Worm (Caenorhabditis elegans) whole organism, midembryonic: Measurements from ENCODE around the gene R05G6.4.

Experiments
- T22C8.4 ChIP-seq: fragments of 200-800 bp; sonication (Bioruptor generic); IDR thresholded peaks from 2 replicates; pipeline ENCODE4 v1.3.6; 2022; ENCODE audit warnings: missing genetic modification characterization, missing compliant biosample characterization
- cog-1 ChIP-seq: sonication (generic microtip); optimal IDR thresholded peaks from 2 replicates; lab custom pipeline; 2016; ENCODE audit warnings: missing genetic modification characterization, missing compliant biosample characterization
- flt-1 ChIP-seq: fragments of 200-800 bp; sonication (Bioruptor generic); IDR thresholded peaks from 2 replicates; pipeline ENCODE4 v1.3.6; 2022; ENCODE audit warnings: missing genetic modification characterization, missing compliant biosample characterization
- klf-2 ChIP-seq: fragments of 200-800 bp; sonication (Bioruptor generic); conservative IDR thresholded peaks from 2 replicates; pipeline ENCODE4 v1.3.6; 2022; ENCODE audit warnings: missing genetic modification reagents, missing genetic modification characterization, missing compliant biosample characterization
- med-1 ChIP-seq: sonication (generic microtip); optimal IDR thresholded peaks from 2 replicates; lab custom pipeline; 2017; ENCODE audit warnings: missing genetic modification characterization, mild to moderate bottlenecking, missing compliant biosample characterization, antibody characterized with exemption, missing genetic modification reagents; ENCODE audit not compliant: insufficient read depth
- ref-1 ChIP-seq: fragments of 200-800 bp; sonication (Bioruptor generic); conservative IDR thresholded peaks from 2 replicates; pipeline ENCODE4 v1.3.6; 2022; ENCODE audit warnings: missing genetic modification reagents, missing genetic modification characterization, missing compliant biosample characterization
- tab-1 ChIP-seq: fragments of 200-800 bp; sonication (Bioruptor generic); IDR thresholded peaks from 2 replicates; pipeline ENCODE4 v1.3.6; 2022; ENCODE audit warnings: missing genetic modification characterization, missing compliant biosample characterization
- ztf-23 ChIP-seq: fragments of 200-800 bp; sonication (Bioruptor generic); IDR thresholded peaks from 2 replicates; pipeline ENCODE4 v1.3.6; 2022; ENCODE audit warnings: missing genetic modification reagents, missing genetic modification characterization, missing compliant biosample characterization
- ztf-29 ChIP-seq: fragments of 200-800 bp; sonication (Bioruptor generic); IDR thresholded peaks from 2 replicates; pipeline ENCODE4 v1.3.6; 2022; ENCODE audit warnings: missing genetic modification reagents, missing genetic modification characterization, missing compliant biosample characterization

R05G6.4 gene

ce11 chrIV:7499302-7499701 lies 13.7 kb upstream of the R05G6.4 start:
- TF ChIP-seq ref-1 (GFP tag; lab: Robert Waterston, UW) (no peak), cog-1 (no peak), ztf-29 (no peak), med-1 (no peak), tab-1 (GFP tag; lab: Robert Waterston, UW) (no peak)

- no peak for TF ChIP-seq klf-2
- no peak for TF ChIP-seq ztf-23 (GFP tag; lab: Robert Waterston, UW)
- TF ChIP-seq ref-1 (GFP tag; lab: Robert Waterston, UW) = no peak
- TF ChIP-seq med-1 = no peak
- no peak for TF ChIP-seq cog-1
- no peak for TF ChIP-seq flt-1 (GFP tag; lab: Robert Waterston, UW)
- no peak for TF ChIP-seq T22C8.4
- TF ChIP-seq tab-1 (GFP tag; lab: Robert Waterston, UW) = no peak
- TF ChIP-seq ztf-29 = no peak
These were observed 12.1 kb upstream of the R05G6.4 start for ce11 chrIV:7500924-7501323.

ce11 chrIV:7501337-7501736 lies 11.7 kb upstream of the R05G6.4 start, which contains the start of gene F55G1.15:
TSS of gene F55G1.15 (minus strand) at chrIV:7501437.
- TF ChIP-seq cog-1 = no peak
- no peak for TF ChIP-seq ztf-23 (GFP tag; lab: Robert Waterston, UW)
- no peak for TF ChIP-seq ref-1 (GFP tag; lab: Robert Waterston, UW)
- no peak for TF ChIP-seq med-1
- no peak for TF ChIP-seq T22C8.4
- no peak for TF ChIP-seq flt-1 (GFP tag; lab: Robert Waterston, UW)
- no peak for TF ChIP-seq ztf-29
- no peak for TF ChIP-seq tab-1 (GFP tag; lab: Robert Waterston, UW)
- no peak for TF ChIP-seq klf-2

- TF ChIP-seq cog-1 (no peak), flt-1 (GFP tag; lab: Robert Waterston, UW) (no peak), klf-2 (no peak), ztf-23 (GFP tag; lab: Robert Waterston, UW) (no peak), ztf-29 (no peak), ref-1 (GFP tag; lab: Robert Waterston, UW) (no peak), med-1 (no peak), T22C8.4 (no peak), tab-1 (GFP tag; lab: Robert Waterston, UW) (no peak)
These were observed 9.7 kb upstream of the R05G6.4 start, which contains the start of gene glt-6 for ce11 chrIV:7503322-7503721. TSS of gene glt-6 (plus strand) at chrIV:7503622.

- TF ChIP-seq flt-1 (GFP tag; lab: Robert Waterston, UW) = no peak
These were observed 7.1 kb upstream of the R05G6.4 start for ce11 chrIV:7505866-7506488.

- TF ChIP-seq T22C8.4 (no peak), klf-2 (no peak), med-1 (no peak), flt-1 (GFP tag; lab: Robert Waterston, UW) (no peak)
These were observed 6.3 kb upstream of the R05G6.4 start for ce11 chrIV:7506711-7507110.

ce11 chrIV:7507305-7507704 lies 5.7 kb upstream of the R05G6.4 start:
- no peak for TF ChIP-seq tab-1 (GFP tag; lab: Robert Waterston, UW)
- TF ChIP-seq klf-2 = no peak
- no peak for TF ChIP-seq T22C8.4
- TF ChIP-seq ztf-23 (GFP tag; lab: Robert Waterston, UW) = no peak
- no peak for TF ChIP-seq flt-1 (GFP tag; lab: Robert Waterston, UW)
- no peak for TF ChIP-seq cog-1
- no peak for TF ChIP-seq med-1

- TF ChIP-seq flt-1 (GFP tag; lab: Robert Waterston, UW) (0 out of 2 replicates have a peak, but pooled peaks have one; percentile 54), ztf-29 (no peak), cog-1 (no peak)
These were observed 5.1 kb upstream of the R05G6.4 start, which contains the start of the genes vdac-1 and R05G6.5 for ce11 chrIV:7507841-7508509. TSS of gene vdac-1 (minus strand) at chrIV:7507891. TSS of gene R05G6.5 (plus strand) at chrIV:7508367.

- TF ChIP-seq flt-1 (GFP tag; lab: Robert Waterston, UW) (no peak), T22C8.4 (no peak), klf-2 (no peak), ztf-29 (no peak), cog-1 (no peak), ztf-23 (GFP tag; lab: Robert Waterston, UW) (no peak), ref-1 (GFP tag; lab: Robert Waterston, UW) (no peak), med-1 (no peak), tab-1 (GFP tag; lab: Robert Waterston, UW) (no peak)
These were observed 4.2 kb upstream of the R05G6.4 start for ce11 chrIV:7508850-7509249.

ce11 chrIV:7510829-7511228 lies 2.2 kb upstream of the R05G6.4 start:
- no peak for TF ChIP-seq ref-1 (GFP tag; lab: Robert Waterston, UW)
- TF ChIP-seq ztf-29 = no peak
- TF ChIP-seq med-1 = no peak
- TF ChIP-seq flt-1 (GFP tag; lab: Robert Waterston, UW) = no peak
- no peak for TF ChIP-seq klf-2

ce11 chrIV:7516167-7516566 lies 3.1 kb downstream of the R05G6.4 start, which contains the start of the genes R05G6.9 and R05G6.3:
TSS of gene R05G6.9 (minus strand) at chrIV:7516267.
TSS of gene R05G6.3 (plus strand) at chrIV:7516552.
- no peak for TF ChIP-seq T22C8.4
